Worm (Caenorhabditis elegans) whole organism, early embryonic: ENCODE results near the gene smvt-1.

ENCODE experiments used
- B0310.2 ChIP-seq: sonication (generic microtip); optimal IDR thresholded peaks from 2 replicates; lab custom pipeline; 2016; ENCODE audit warnings: mild to moderate bottlenecking, missing genetic modification characterization, missing compliant biosample characterization
- F13C5.2 ChIP-seq: sonication (generic microtip); optimal IDR thresholded peaks from 2 replicates; lab custom pipeline; 2017; ENCODE audit warnings: mild to moderate bottlenecking, missing genetic modification characterization, inconsistent platforms, missing compliant biosample characterization
- aly-1 ChIP-seq: sonication (generic microtip); optimal IDR thresholded peaks from 2 replicates; lab custom pipeline; 2016; ENCODE audit warnings: missing genetic modification characterization, missing compliant biosample characterization
- ama-1 ChIP-seq: fragments of 150-350 bp; optimal IDR thresholded peaks from 2 replicates; lab custom pipeline; 2014
- ceh-13 ChIP-seq: fragments of 200-800 bp; sonication (Bioruptor generic); optimal IDR thresholded peaks from 2 replicates; lab custom pipeline; 2018; ENCODE audit warnings: mild to moderate bottlenecking, missing genetic modification characterization, missing compliant biosample characterization
- ceh-36 ChIP-seq: sonication (generic microtip); optimal IDR thresholded peaks from 2 replicates; lab custom pipeline; 2016; ENCODE audit warnings: missing genetic modification characterization, inconsistent platforms, missing compliant biosample characterization
- ets-7 ChIP-seq: sonication (generic microtip); optimal IDR thresholded peaks from 2 replicates; lab custom pipeline; 2016; ENCODE audit warnings: missing genotype, missing genetic modification characterization, missing compliant biosample characterization
- flt-1 ChIP-seq: fragments of 200-800 bp; sonication (Bioruptor generic); IDR thresholded peaks from 2 replicates; pipeline ENCODE4 v1.3.6; 2022; ENCODE audit warnings: missing genetic modification characterization, missing compliant biosample characterization
- hmbx-1 ChIP-seq: sonication (generic microtip); optimal IDR thresholded peaks from 2 replicates; lab custom pipeline; 2016; ENCODE audit warnings: mild to moderate bottlenecking, missing genetic modification characterization, missing compliant biosample characterization
- hmg-4 ChIP-seq: fragments of 200-800 bp; sonication (Bioruptor generic); optimal IDR thresholded peaks from 2 replicates; lab custom pipeline; 2018; ENCODE audit warnings: mild to moderate bottlenecking, missing genetic modification characterization, missing compliant biosample characterization
- hnd-1 ChIP-seq: sonication (generic microtip); optimal IDR thresholded peaks from 2 replicates; lab custom pipeline; 2016; ENCODE audit warnings: missing genetic modification characterization, missing compliant biosample characterization
- pes-1 ChIP-seq: fragments of 200-800 bp; sonication (Bioruptor generic); IDR thresholded peaks from 2 replicates; pipeline ENCODE4 v1.3.6; 2022; ENCODE audit warnings: missing genetic modification reagents, missing genetic modification characterization, missing compliant biosample characterization
- scrt-1 ChIP-seq: fragments of 200-800 bp; sonication (Bioruptor generic); IDR thresholded peaks from 2 replicates; pipeline ENCODE4 v1.3.6; 2022; ENCODE audit warnings: missing genetic modification characterization, missing compliant biosample characterization
- sea-1 ChIP-seq: fragments of 200-800 bp; sonication (Bioruptor generic); conservative IDR thresholded peaks from 2 replicates; pipeline ENCODE4 v1.3.6; 2022; ENCODE audit warnings: missing genetic modification characterization, missing compliant biosample characterization
- tbx-11 ChIP-seq: fragments of 200-800 bp; sonication (Bioruptor generic); IDR thresholded peaks from 2 replicates; pipeline ENCODE4 v1.3.6; 2022; ENCODE audit warnings: missing genetic modification characterization, missing compliant biosample characterization
- tbx-37 ChIP-seq: fragments of 200-800 bp; sonication (Bioruptor generic); conservative IDR thresholded peaks from 2 replicates; pipeline ENCODE4 v1.3.6; 2022; ENCODE audit warnings: missing genetic modification reagents, missing genetic modification characterization, missing compliant biosample characterization
- tra-4 ChIP-seq: sonication (generic microtip); optimal IDR thresholded peaks from 2 replicates; lab custom pipeline; 2017; ENCODE audit warnings: missing genetic modification characterization, missing compliant biosample characterization

The smvt-1 gene

ce11 chrX:2516949-2517696, 31.7 kb downstream of the smvt-1 start:
- TF ChIP-seq hnd-1 (tag; lab: Kevin White, UChicago) (no peak), ceh-36 (tag; lab: Kevin White, UChicago) (no peak), scrt-1 (no peak), ets-7 (tag; lab: Kevin White, UChicago) (no peak), aly-1 (tag; lab: Kevin White, UChicago) (no peak)

DNA sequence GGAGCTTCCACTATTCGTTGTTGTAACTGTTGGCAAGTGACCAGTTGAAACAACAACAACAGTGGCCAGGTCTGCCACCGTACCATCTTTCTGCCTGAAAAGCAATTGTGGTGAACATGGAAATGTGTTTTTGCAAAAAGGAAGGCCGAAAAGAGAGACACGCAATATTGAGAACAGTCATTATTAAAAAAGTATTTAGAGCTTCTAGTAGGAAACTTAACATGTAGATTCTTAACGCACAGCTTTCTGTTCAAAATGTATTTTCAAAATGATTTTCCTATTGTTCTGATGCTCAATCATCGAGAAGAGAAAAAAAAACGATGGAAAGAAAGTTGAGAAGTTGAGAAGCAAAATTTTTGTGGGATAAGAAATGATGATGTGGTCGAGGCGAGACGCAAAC, 33.6 kb downstream of the smvt-1 start, which contains the start of gene syg-1:
syg-1 (minus strand) TSS at position 101 of the 400 bp plus-strand sequence.
- TF ChIP-seq pes-1 (GFP tag; lab: Robert Waterston, UW) (no peak), hmg-4 (no peak), ceh-36 (tag; lab: Kevin White, UChicago) (no peak), F13C5.2 (tag; lab: Kevin White, UChicago) (no peak), flt-1 (GFP tag; lab: Robert Waterston, UW) (no peak), ceh-13 (GFP tag; lab: Kevin White, UChicago) (no peak), tbx-37 (GFP tag; lab: Robert Waterston, UW) (no peak), tbx-11 (no peak), sea-1 (GFP tag; lab: Robert Waterston, UW) (no peak), ets-7 (tag; lab: Kevin White, UChicago) (no peak), hnd-1 (tag; lab: Kevin White, UChicago) (no peak), tra-4 (tag; lab: Kevin White, UChicago) (no peak), scrt-1 (no peak), hmbx-1 (no peak), aly-1 (tag; lab: Kevin White, UChicago) (no peak)

DNA sequence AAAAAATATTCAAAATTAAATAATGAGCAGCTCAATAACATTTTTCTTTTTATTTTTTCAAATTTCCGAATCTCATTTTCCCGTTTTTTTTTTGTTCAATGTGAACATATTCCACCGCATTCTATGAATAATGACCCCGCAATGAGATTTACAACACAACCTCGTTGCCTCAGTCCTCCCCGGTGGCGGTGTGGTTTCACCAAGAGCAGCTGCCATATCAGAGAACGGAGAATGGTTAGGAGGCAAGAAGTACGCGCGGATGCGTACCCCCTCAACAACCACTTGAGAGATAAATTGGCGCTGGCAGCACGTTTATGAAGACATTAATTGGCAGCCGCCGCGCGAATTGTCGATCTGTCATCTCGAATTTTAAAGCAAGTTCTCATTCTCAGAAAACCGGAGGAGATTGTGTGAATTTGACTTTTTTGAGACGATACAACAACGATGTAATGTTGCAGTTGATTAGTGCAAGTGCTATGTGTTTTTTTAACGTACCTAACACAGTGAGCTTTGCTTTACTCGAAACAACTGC, 35.1 kb downstream of the smvt-1 start:
- TF ChIP-seq hmbx-1 (no peak), sea-1 (GFP tag; lab: Robert Waterston, UW) (no peak), hmg-4 (peak; percentile 39), tbx-37 (GFP tag; lab: Robert Waterston, UW) (no peak)

ce11 chrX:2508449-2508848, 40.3 kb downstream of the smvt-1 start, which contains the start of gene K02E10.7:
Gene K02E10.7 (minus strand): TSS chrX:2508549.
- TF ChIP-seq hmg-4 (no peak), B0310.2 (no peak), tbx-37 (GFP tag; lab: Robert Waterston, UW) (no peak), ceh-36 (tag; lab: Kevin White, UChicago) (no peak), hmbx-1 (no peak), ceh-13 (GFP tag; lab: Kevin White, UChicago) (no peak), tra-4 (tag; lab: Kevin White, UChicago) (no peak), ama-1 (lab: Kevin White, UChicago) (no peak), flt-1 (GFP tag; lab: Robert Waterston, UW) (no peak), scrt-1 (no peak), tbx-11 (no peak), sea-1 (GFP tag; lab: Robert Waterston, UW) (no peak), pes-1 (GFP tag; lab: Robert Waterston, UW) (no peak), F13C5.2 (tag; lab: Kevin White, UChicago) (no peak), hnd-1 (tag; lab: Kevin White, UChicago) (no peak), ets-7 (tag; lab: Kevin White, UChicago) (no peak), aly-1 (tag; lab: Kevin White, UChicago) (no peak)

DNA sequence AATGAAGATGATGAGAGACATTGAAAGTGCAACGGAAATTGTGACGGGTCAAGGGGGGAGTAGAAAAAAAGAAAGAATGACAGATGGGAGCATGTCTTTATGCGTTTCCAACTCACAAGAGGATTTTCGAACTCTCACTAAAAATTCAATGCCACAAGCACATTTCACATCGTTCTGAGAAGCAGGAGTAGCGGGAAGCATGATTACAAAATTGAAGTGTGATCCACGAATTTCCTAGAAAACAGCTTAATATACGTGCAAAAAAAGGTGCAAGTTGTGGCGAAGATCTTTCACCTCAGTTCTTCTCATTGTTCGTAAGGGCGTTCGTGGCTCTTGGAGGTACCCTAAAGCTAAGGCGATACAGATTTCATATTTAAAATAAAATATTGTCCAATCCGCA, 42.0 kb downstream of the smvt-1 start:
- TF ChIP-seq pes-1 (GFP tag; lab: Robert Waterston, UW) (no peak), F13C5.2 (tag; lab: Kevin White, UChicago) (no peak), scrt-1 (no peak), B0310.2 (no peak), aly-1 (tag; lab: Kevin White, UChicago) (no peak), hmbx-1 (no peak), tbx-11 (no peak), sea-1 (GFP tag; lab: Robert Waterston, UW) (no peak), tra-4 (tag; lab: Kevin White, UChicago) (no peak), ceh-36 (tag; lab: Kevin White, UChicago) (no peak), hmg-4 (no peak), hnd-1 (tag; lab: Kevin White, UChicago) (no peak), ets-7 (tag; lab: Kevin White, UChicago) (no peak), flt-1 (GFP tag; lab: Robert Waterston, UW) (no peak), tbx-37 (GFP tag; lab: Robert Waterston, UW) (no peak), ceh-13 (GFP tag; lab: Kevin White, UChicago) (no peak)

DNA sequence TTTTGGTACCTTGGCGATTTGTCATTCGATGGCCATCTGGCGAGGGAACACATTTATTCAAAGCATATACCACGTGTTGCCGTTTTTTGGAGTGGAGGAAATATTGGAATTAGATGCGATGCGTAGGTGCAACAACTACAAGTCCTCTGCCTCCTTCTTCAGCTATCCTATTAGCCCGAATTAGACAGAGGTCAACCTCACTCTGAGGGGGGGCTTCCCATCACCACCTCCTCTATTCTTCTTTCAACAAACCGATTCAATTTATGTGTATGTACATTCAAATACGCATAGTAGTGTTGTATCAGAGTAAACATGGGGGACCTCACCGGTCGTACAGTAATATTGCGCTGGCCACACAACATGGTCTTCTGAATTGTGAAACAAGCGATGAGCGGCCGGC, 51.0 kb downstream of the smvt-1 start:
- peak; percentile 28 for TF ChIP-seq F13C5.2 (tag; lab: Kevin White, UChicago)
- TF ChIP-seq tbx-11 = no peak
- TF ChIP-seq scrt-1 = no peak
- no peak for TF ChIP-seq tbx-37 (GFP tag; lab: Robert Waterston, UW)

DNA sequence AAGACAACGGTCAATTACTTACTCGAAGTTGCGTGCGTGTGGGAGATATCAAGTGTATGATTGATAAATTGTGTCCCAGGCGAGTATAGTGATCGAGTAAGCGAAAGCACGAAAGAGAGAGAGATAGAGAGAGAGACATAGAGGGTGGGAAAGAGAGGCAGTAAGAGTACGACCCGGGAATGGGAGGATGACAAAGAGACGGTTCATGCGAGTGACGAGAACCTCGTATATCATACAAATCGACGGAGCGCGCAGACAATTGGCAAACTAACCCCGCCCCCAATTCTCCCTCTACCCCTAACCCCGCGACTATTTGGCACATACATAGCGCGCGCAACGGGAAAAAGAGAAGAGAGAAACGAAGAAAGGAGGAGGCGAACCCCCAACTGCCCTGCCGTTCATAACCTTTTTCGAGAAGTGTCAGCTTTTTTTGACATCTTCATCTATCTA, 52.9 kb downstream of the smvt-1 start, which contains the start of gene rabr-1:
rabr-1 (plus strand) TSS at position 316 of the 450 bp plus-strand sequence.
- TF ChIP-seq ets-7 (tag; lab: Kevin White, UChicago) (no peak), tbx-37 (GFP tag; lab: Robert Waterston, UW) (no peak), tbx-11 (no peak), hmbx-1 (no peak), tra-4 (tag; lab: Kevin White, UChicago) (no peak), B0310.2 (no peak), scrt-1 (no peak), sea-1 (GFP tag; lab: Robert Waterston, UW) (no peak), ama-1 (lab: Kevin White, UChicago) (no peak), F13C5.2 (tag; lab: Kevin White, UChicago) (peak; percentile 15), ceh-36 (tag; lab: Kevin White, UChicago) (no peak), hmg-4 (peak; percentile 85), ceh-13 (GFP tag; lab: Kevin White, UChicago) (no peak), pes-1 (GFP tag; lab: Robert Waterston, UW) (no peak), aly-1 (tag; lab: Kevin White, UChicago) (peak; percentile 25), flt-1 (GFP tag; lab: Robert Waterston, UW) (no peak), hnd-1 (tag; lab: Kevin White, UChicago) (no peak)
